Fruit fly (Drosophila melanogaster) whole organism, pupa: ENCODE measurements around the gene QIL1.

ENCODE experiments used
- CG10348 ChIP-seq: fragments of 200-800 bp; sonication (Bioruptor generic); IDR thresholded peaks from 2 replicates; pipeline ENCODE4 v1.3.6; 2022; ENCODE audit warnings: missing biosample characterization, missing genetic modification characterization
- CG12605 ChIP-seq: fragments of 200-800 bp; sonication (Bioruptor generic); IDR thresholded peaks from 2 replicates; pipeline ENCODE4 v1.3.6; 2022; ENCODE audit warnings: missing biosample characterization, missing genetic modification characterization
- CG15710 ChIP-seq: fragments of 200-800 bp; sonication (Bioruptor generic); optimal IDR thresholded peaks from 2 replicates; lab custom pipeline; 2018; ENCODE audit warnings: missing biosample characterization, mild to moderate bottlenecking, missing genetic modification characterization, moderate library complexity
- CG32121 ChIP-seq: fragments of 200-800 bp; sonication (Bioruptor generic); IDR thresholded peaks from 2 replicates; pipeline ENCODE4 v1.3.6; 2022; ENCODE audit warnings: missing biosample characterization, missing genetic modification characterization
- CG4496 ChIP-seq: fragments of 200-800 bp; sonication (Bioruptor generic); IDR thresholded peaks from 3 replicates; pipeline ENCODE4 v1.3.6; 2022; ENCODE audit warnings: missing biosample characterization, missing genetic modification characterization
- CG8159 ChIP-seq: fragments of 200-800 bp; sonication (Bioruptor generic); optimal IDR thresholded peaks from 3 replicates; lab custom pipeline; 2018; ENCODE audit warnings: missing biosample characterization, mild to moderate bottlenecking, missing genetic modification characterization, moderate library complexity
- CG9948 ChIP-seq: fragments of 200-800 bp; sonication (Bioruptor generic); optimal IDR thresholded peaks from 2 replicates; lab custom pipeline; 2018; ENCODE audit warnings: missing biosample characterization, mild to moderate bottlenecking, missing genetic modification characterization, moderate library complexity
- D1 ChIP-seq: fragments of 200-800 bp; sonication (Bioruptor generic); optimal IDR thresholded peaks from 2 replicates; lab custom pipeline; 2018; ENCODE audit warnings: missing biosample characterization, mild to moderate bottlenecking, missing genetic modification characterization, moderate library complexity
- EcR ChIP-seq: fragments of 200-800 bp; sonication (Bioruptor generic); optimal IDR thresholded peaks from 3 replicates; lab custom pipeline; 2019; ENCODE audit warnings: missing biosample characterization, missing genetic modification characterization, mild to moderate bottlenecking, moderate library complexity, missing genetic modification reagents
- Ets98B ChIP-seq: fragments of 200-800 bp; sonication (Bioruptor generic); IDR thresholded peaks from 2 replicates; pipeline ENCODE4 v1.3.6; 2022; ENCODE audit warnings: missing biosample characterization, missing genetic modification characterization
- Pif1A ChIP-seq: fragments of 200-800 bp; sonication (Bioruptor generic); optimal IDR thresholded peaks from 3 replicates; lab custom pipeline; 2016; ENCODE audit warnings: missing biosample characterization, missing genetic modification characterization
- Snoo ChIP-seq: fragments of 200-800 bp; sonication (Bioruptor generic); optimal IDR thresholded peaks from 3 replicates; lab custom pipeline; 2017; ENCODE audit warnings: missing biosample characterization, mild to moderate bottlenecking, missing genetic modification characterization, inconsistent platforms
- fd96Ca ChIP-seq: fragments of 200-800 bp; sonication (Bioruptor generic); IDR thresholded peaks from 3 replicates; pipeline ENCODE4 v1.3.6; 2022; ENCODE audit warnings: missing biosample characterization, missing genetic modification characterization

- TF ChIP-seq EcR (GFP tag; lab: Kevin White, UChicago) (no peak), fd96Ca (GFP tag; lab: Robert Waterston, UW) (peak; percentile 91), Snoo (tag; lab: Kevin White, UChicago) (peak; percentile 81), CG9948 (tag; lab: Kevin White, UChicago) (peak; percentile 80), CG10348 (GFP tag; lab: Robert Waterston, UW) (peak; percentile 85), CG4496 (peak; percentile 96), CG8159 (tag; lab: Kevin White, UChicago) (peak; percentile 78), CG15710 (tag; lab: Kevin White, UChicago) (peak; percentile 85), CG32121 (GFP tag; lab: Robert Waterston, UW) (peak; percentile 92), Ets98B (GFP tag; lab: Robert Waterston, UW) (peak; percentile 91), Pif1A (GFP tag; lab: Kevin White, UChicago) (peak; percentile 79), D1 (no peak), CG12605 (peak; percentile 86)
Measured at dm6 chr3L:17428779-17429178, 37.0 kb upstream of the QIL1 start, which contains the start of gene Gorab.
